Worm (Caenorhabditis elegans) whole organism, mixed stage, embryonic: ENCODE data around the gene C14B1.8.

Experiments used
- elt-3 ChIP-seq: fragments of 150-350 bp; optimal IDR thresholded peaks from 2 replicates; lab custom pipeline; 2014; ENCODE audit warnings: missing biosample characterization, missing genetic modification characterization
- mab-5 ChIP-seq: fragments of 150-350 bp; optimal IDR thresholded peaks from 2 replicates; lab custom pipeline; 2014; ENCODE audit warnings: missing biosample characterization, missing genetic modification characterization
- mls-2 ChIP-seq: sonication (generic microtip); optimal IDR thresholded peaks from 2 replicates; lab custom pipeline; 2016; ENCODE audit warnings: mild to moderate bottlenecking, missing genetic modification characterization, moderate library complexity, missing compliant biosample characterization
- nhr-28 ChIP-seq: fragments of 150-350 bp; optimal IDR thresholded peaks from 2 replicates; lab custom pipeline; 2014; ENCODE audit warnings: missing biosample characterization, missing genetic modification characterization
- nhr-76 ChIP-seq: sonication (generic microtip); optimal IDR thresholded peaks from 2 replicates; lab custom pipeline; 2017; ENCODE audit warnings: missing biosample characterization, missing genetic modification characterization
- sptf-1 ChIP-seq: sonication (generic microtip); optimal IDR thresholded peaks from 2 replicates; lab custom pipeline; 2017; ENCODE audit warnings: mild to moderate bottlenecking, missing genetic modification characterization, moderate library complexity, missing compliant biosample characterization
- tbx-8 ChIP-seq: fragments of 200-800 bp; sonication (Bioruptor generic); optimal IDR thresholded peaks from 2 replicates; lab custom pipeline; 2018; ENCODE audit warnings: mild to moderate bottlenecking, missing genetic modification characterization, moderate library complexity, missing compliant biosample characterization
- unc-39 ChIP-seq: fragments of 150-350 bp; optimal IDR thresholded peaks from 2 replicates; lab custom pipeline; 2014; ENCODE audit warnings: missing biosample characterization, missing genetic modification characterization
- ztf-11 ChIP-seq: fragments of 150-350 bp; optimal IDR thresholded peaks from 2 replicates; lab custom pipeline; 2014; ENCODE audit warnings: missing biosample characterization, missing genetic modification characterization

ce11 chrIII:3719564-3719963 is at the start of gene C14B1.8:
- TF ChIP-seq unc-39 (no peak), tbx-8 (no peak), nhr-28 (tag; lab: Kevin White, UChicago) (no peak), nhr-76 (no peak), sptf-1 (tag; lab: Kevin White, UChicago) (no peak), mab-5 (tag; lab: Kevin White, UChicago) (no peak), mls-2 (tag; lab: Kevin White, UChicago) (no peak), ztf-11 (no peak), elt-3 (no peak)
